Worm (Caenorhabditis elegans): ENCODE data around the gene nhx-4.

nhx-4 gene

DNA sequence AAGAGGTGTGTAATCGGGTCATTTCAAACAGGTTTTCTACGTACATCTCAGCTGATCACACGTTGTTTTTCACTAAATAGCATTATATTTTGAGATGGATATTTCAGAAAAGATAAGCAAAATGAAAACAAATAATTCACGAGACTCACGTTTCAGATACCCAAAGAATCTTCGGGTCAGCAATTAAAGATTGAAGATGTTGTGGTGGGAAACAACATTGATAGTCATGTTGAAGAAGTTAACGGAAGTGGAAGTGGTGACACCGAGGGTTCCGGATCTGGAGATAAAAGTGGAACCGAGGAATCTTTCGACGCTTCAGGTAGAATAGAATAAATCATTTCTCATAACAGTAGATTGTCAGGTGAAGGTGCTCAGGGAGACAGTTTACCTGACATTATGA lies 26.7 kb downstream of the nhx-4 start:
- TF ChIP-seq ceh-28 (tag; optimal IDR thresholded peaks at IDR 0.05) (no peak), unc-62 (GFP tag; optimal IDR thresholded peaks at IDR 0.05) (no peak), tbx-2 (tag; optimal IDR thresholded peaks at IDR 0.05) (no peak), hmg-11 (tag; optimal IDR thresholded peaks at IDR 0.05) (no peak), ceh-16 (tag; optimal IDR thresholded peaks at IDR 0.05) (no peak), lin-15B (tag; optimal IDR thresholded peaks at IDR 0.05) (no peak), mml-1 (tag; optimal IDR thresholded peaks at IDR 0.05) (no peak), nhr-67 (tag; optimal IDR thresholded peaks at IDR 0.05) (no peak), eor-1 (tag; optimal IDR thresholded peaks at IDR 0.05) (no peak), nhr-76 (tag; optimal IDR thresholded peaks at IDR 0.05) (no peak), snpc-4 (tag; optimal IDR thresholded peaks at IDR 0.05) (no peak)

DNA sequence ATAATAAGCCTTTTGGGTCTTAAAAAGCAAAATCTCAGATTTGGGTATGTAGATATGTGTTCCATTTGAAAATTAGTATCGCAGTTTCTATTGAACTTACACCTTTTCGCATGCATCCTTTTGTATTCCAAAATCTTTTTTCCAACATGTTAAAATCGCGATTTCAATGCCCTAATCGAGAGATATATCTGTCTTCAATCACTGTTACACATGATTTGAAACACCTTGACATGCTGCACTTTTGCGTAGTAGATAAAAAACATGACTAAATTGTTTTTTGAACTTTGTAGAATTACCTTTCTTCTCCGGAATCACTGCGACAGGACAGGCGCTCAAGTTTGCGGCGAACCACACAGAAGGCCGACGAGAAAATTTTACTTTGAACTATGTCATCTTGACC lies 27.6 kb downstream of the nhx-4 start:
- TF ChIP-seq ceh-16 (tag; optimal IDR thresholded peaks at IDR 0.05), result no peak
- TF ChIP-seq nhr-43 (tag; optimal IDR thresholded peaks at IDR 0.05; ENCODE audit: poor library complexity, severe bottlenecking), result no peak
- peak; percentile 76 for TF ChIP-seq nhr-23 (tag; optimal IDR thresholded peaks at IDR 0.05)
- no peak for TF ChIP-seq ztf-4 (tag; optimal IDR thresholded peaks at IDR 0.05)
- no peak for TF ChIP-seq jun-1 (tag; optimal IDR thresholded peaks at IDR 0.05)
- no peak for TF ChIP-seq pha-4 (tag; optimal IDR thresholded peaks at IDR 0.05)
- peak; percentile 66 for TF ChIP-seq elt-1 (tag; optimal IDR thresholded peaks at IDR 0.05)
- no peak for TF ChIP-seq aly-2 (tag; optimal IDR thresholded peaks at IDR 0.05)
- no peak for TF ChIP-seq fkh-10 (GFP tag; optimal IDR thresholded peaks at IDR 0.05)
- no peak for TF ChIP-seq mdl-1 (tag; optimal IDR thresholded peaks at IDR 0.05)
- TF ChIP-seq elt-2 (tag; optimal IDR thresholded peaks at IDR 0.05), result no peak
- no peak for TF ChIP-seq fkh-2 (tag; optimal IDR thresholded peaks at IDR 0.05)

DNA sequence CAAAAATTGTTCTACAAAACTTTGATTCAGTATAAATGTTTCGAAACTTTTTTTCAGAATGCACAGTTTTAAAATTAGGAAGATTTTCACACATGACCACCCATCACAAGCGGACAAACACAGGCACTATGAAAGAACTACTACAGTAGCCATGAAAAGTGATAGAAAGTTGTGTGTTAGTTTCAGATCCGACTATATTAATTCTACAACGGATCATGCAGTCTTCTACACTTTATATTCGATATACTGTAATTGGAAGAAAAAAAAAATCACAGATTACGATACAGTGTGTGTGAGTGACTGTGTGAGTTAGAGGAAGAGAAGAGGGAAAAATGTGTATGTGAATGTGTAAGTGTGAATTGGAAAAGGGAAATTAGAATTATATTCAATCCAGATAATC lies 32.7 kb downstream of the nhx-4 start:
- TF ChIP-seq pha-4 (tag; optimal IDR thresholded peaks at IDR 0.05) (no peak), jun-1 (tag; optimal IDR thresholded peaks at IDR 0.05) (no peak), nhr-67 (tag; optimal IDR thresholded peaks at IDR 0.05) (no peak), mml-1 (tag; optimal IDR thresholded peaks at IDR 0.05) (no peak), pqm-1 (tag; optimal IDR thresholded peaks at IDR 0.05) (no peak), lsy-12 (tag; optimal IDR thresholded peaks at IDR 0.05) (no peak), nhr-77 (tag; optimal IDR thresholded peaks at IDR 0.05) (no peak), elt-2 (tag; optimal IDR thresholded peaks at IDR 0.05) (no peak), nhr-11 (tag; optimal IDR thresholded peaks at IDR 0.05) (no peak), nhr-43 (tag; optimal IDR thresholded peaks at IDR 0.05; ENCODE audit: poor library complexity, severe bottlenecking) (no peak), nhr-12 (tag; optimal IDR thresholded peaks at IDR 0.05) (no peak), ztf-4 (tag; optimal IDR thresholded peaks at IDR 0.05) (no peak), eor-1 (tag; optimal IDR thresholded peaks at IDR 0.05) (no peak), ZK546.5 (tag; optimal IDR thresholded peaks at IDR 0.05) (no peak), hmg-11 (tag; optimal IDR thresholded peaks at IDR 0.05) (no peak), nhr-23 (tag; optimal IDR thresholded peaks at IDR 0.05) (no peak), nhr-237 (tag; optimal IDR thresholded peaks at IDR 0.05) (no peak)

DNA sequence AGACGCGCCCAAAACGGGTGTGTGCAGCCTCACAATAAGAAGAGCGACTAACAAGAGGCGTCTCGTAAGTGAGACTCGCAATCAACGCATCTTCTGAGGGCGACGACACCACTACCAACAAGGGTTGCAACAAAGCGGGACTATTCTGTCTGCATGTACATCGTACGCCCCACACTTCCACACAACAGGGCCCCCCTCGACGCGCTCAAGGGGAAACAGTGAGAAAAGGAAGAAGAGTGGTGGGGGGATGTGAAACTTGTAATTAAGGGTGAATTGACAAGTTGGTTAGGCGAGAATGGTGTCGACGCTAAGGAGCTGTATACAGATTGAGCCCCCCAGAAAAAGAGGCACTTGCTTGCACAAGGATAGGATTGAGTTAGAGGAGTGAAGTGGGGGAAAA lies 39.2 kb downstream of the nhx-4 start:
- no peak for TF ChIP-seq tbx-2 (tag; optimal IDR thresholded peaks at IDR 0.05)
- TF ChIP-seq unc-62 (GFP tag; optimal IDR thresholded peaks at IDR 0.05), result no peak
- TF ChIP-seq lsy-12 (tag; optimal IDR thresholded peaks at IDR 0.05), result no peak
- no peak for TF ChIP-seq pha-4 (tag; optimal IDR thresholded peaks at IDR 0.05)
- no peak for TF ChIP-seq nhr-43 (tag; optimal IDR thresholded peaks at IDR 0.05; ENCODE audit: poor library complexity, severe bottlenecking)
- TF ChIP-seq nhr-23 (tag; optimal IDR thresholded peaks at IDR 0.05), result no peak
- no peak for TF ChIP-seq snpc-4 (tag; optimal IDR thresholded peaks at IDR 0.05)
- TF ChIP-seq fkh-2 (tag; optimal IDR thresholded peaks at IDR 0.05), result no peak
- no peak for TF ChIP-seq nhr-67 (tag; optimal IDR thresholded peaks at IDR 0.05)
- TF ChIP-seq jun-1 (tag; optimal IDR thresholded peaks at IDR 0.05), result no peak
- no peak for TF ChIP-seq ama-1 (optimal IDR thresholded peaks at IDR 0.05)
- TF ChIP-seq mdl-1 (tag; optimal IDR thresholded peaks at IDR 0.05), result no peak
- TF ChIP-seq lin-39 (tag; optimal IDR thresholded peaks at IDR 0.05), result no peak
- no peak for TF ChIP-seq ztf-4 (tag; optimal IDR thresholded peaks at IDR 0.05)
- TF ChIP-seq nhr-28 (tag; optimal IDR thresholded peaks at IDR 0.05), result no peak

DNA sequence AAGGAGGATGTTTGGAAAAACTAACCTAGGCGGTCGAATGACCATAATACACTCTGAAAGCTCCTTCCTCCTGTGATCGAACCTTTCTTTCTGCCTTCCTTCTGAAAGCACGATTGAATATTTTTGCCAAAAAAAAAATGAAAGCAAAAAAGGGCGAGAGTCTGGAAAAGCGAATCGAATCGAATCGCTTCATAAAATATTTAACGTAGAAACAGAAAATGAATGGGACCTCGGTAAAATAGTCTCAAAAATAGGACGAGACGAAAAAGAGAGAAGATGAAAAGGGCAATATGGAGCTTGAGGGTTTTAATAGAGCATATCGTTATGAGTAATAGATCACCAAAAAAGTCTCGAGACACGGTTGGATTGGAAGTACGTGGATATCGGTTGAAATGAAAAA lies 42.2 kb downstream of the nhx-4 start, which contains the start of gene inx-1:
Gene inx-1 (minus strand): TSS at position 101 of the 400 bp plus-strand sequence.
- no peak for TF ChIP-seq daf-12 (tag; optimal IDR thresholded peaks at IDR 0.05)
- TF ChIP-seq jun-1 (tag; optimal IDR thresholded peaks at IDR 0.05), result no peak
- TF ChIP-seq eor-1 (tag; optimal IDR thresholded peaks at IDR 0.05), result no peak
- no peak for TF ChIP-seq hmg-11 (tag; optimal IDR thresholded peaks at IDR 0.05)
- no peak for TF ChIP-seq nhr-77 (tag; optimal IDR thresholded peaks at IDR 0.05)
- TF ChIP-seq pqm-1 (tag; optimal IDR thresholded peaks at IDR 0.05), result no peak
- TF ChIP-seq ztf-4 (tag; optimal IDR thresholded peaks at IDR 0.05), result no peak
- no peak for TF ChIP-seq ZK546.5 (tag; optimal IDR thresholded peaks at IDR 0.05)
- TF ChIP-seq fkh-10 (GFP tag; optimal IDR thresholded peaks at IDR 0.05), result no peak
- no peak for TF ChIP-seq fos-1 (tag; optimal IDR thresholded peaks at IDR 0.05)
- no peak for TF ChIP-seq ceh-28 (tag; optimal IDR thresholded peaks at IDR 0.05)
- TF ChIP-seq nhr-25 (tag; optimal IDR thresholded peaks at IDR 0.05), result no peak
- no peak for TF ChIP-seq ztf-11 (tag; optimal IDR thresholded peaks at IDR 0.05)
- no peak for TF ChIP-seq nhr-28 (tag; optimal IDR thresholded peaks at IDR 0.05)

Data from whole organism, L3 larva.